Worm (Caenorhabditis elegans) whole organism, L4/young adult: Measurements from ENCODE around the gene Y51A2D.13.

Experiments
- W03F9.2 ChIP-seq: fragments of 150-350 bp; optimal IDR thresholded peaks from 2 replicates; lab custom pipeline; 2014; ENCODE audit warnings: missing biosample characterization, missing genetic modification characterization
- dao-5 ChIP-seq: sonication (generic microtip); optimal IDR thresholded peaks from 2 replicates; lab custom pipeline; 2016; ENCODE audit warnings: missing genotype, missing genetic modification characterization, moderate library complexity, missing compliant biosample characterization
- him-1 ChIP-seq: sonication (generic microtip); optimal IDR thresholded peaks from 2 replicates; lab custom pipeline; 2016; ENCODE audit warnings: missing genotype, missing genetic modification reagents, missing genetic modification characterization, missing compliant biosample characterization

Gene Y51A2D.13

DNA sequence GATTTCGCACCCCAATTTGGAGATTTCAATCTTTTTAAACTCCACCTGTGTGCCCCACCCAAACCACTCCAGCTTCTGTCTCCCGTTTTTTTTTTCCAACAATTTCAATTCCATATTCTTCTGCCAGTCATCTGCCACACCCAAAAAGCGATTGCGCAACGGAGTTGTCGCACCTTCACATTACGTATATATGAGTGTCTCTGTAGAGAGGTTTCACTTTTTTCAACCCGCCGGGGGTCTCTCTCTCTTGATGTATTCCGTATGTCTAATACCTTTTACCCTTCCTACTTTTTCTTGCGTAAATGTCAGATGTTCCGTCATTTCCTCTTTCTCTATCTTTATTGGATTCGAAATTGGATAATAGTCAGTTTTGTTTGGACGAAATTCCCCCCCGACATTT, 7.4 kb upstream of the Y51A2D.13 start:
- TF ChIP-seq W03F9.2 (tag; lab: Kevin White, UChicago) (no peak), him-1 (tag; lab: Kevin White, UChicago) (no peak), dao-5 (tag; lab: Kevin White, UChicago) (no peak)

DNA sequence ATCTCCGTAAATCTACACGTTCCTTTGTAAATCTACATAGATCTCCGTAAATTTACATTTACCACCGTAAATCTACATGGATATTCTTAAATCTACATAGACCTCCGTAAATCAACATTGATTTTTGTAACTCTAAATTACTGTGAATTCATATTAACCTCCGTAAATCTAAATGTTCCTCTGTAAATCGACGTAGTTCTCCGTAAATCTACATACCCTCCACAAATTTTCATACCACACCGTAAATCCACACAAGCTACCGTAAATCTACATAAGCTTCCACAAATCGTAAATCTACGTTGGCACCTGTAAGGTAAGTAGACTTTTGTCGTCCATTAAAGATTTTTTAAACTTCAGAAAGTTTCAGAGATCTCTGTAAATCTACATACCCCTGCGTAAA, 5.5 kb upstream of the Y51A2D.13 start:
- no peak for TF ChIP-seq him-1 (tag; lab: Kevin White, UChicago)

DNA sequence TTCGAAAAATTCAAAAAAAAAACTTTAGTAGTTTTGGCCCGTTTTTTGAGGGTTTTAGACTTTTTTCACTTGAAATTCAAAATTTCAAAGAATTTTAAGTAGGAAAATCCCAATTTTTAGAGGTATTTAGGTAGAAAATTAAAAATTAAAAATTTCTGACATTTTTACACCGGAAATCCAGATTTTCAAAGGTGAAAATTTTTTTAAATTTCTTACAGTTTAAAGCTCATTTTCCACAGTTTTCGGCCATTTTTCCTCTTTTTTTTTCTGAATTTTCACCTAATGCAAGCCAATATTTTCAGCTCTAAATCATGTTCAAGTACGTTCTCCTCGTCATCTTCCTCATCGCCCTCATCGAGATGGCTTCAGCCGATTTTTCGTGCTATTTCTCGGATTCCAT, 2.8 kb upstream of the Y51A2D.13 start, which contains the start of gene txt-14:
txt-14 (plus strand) TSS at position 301 of the 400 bp plus-strand sequence.
- TF ChIP-seq W03F9.2 (tag; lab: Kevin White, UChicago): no peak

DNA sequence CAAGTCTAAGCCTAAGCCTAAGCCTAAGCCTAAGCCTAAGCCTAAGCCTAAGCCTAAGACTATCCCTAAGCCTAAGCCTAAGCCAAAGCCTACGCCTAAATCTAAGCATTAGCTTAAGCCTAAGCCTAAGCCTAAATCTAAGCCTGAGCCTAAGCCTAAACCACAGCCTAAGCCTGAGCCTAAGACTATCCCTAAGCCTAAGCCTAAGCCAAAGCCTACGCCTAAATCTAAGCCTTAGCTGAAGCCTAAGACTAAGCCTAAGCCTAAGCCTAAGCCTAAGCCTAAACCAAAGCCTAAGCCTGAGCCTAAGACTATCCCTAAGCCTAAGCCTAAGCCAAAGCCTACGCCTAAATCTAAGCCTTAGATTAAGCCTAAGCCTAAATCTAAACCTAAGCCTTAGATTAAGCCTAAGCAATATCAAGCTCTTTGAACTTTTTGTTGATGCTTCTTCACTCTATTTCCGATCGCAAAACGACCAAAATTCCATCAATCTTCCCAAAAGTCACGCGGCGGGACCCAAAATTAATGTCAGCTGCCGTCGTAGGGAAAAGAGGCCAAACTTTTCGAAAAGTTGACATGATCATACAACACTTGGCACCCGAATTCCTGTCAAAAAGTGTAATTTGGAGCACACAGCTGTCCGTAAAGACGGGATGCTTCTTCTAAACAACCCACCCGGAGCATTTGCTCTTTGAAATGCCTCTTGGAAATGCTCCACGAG, 2.0 kb upstream of the Y51A2D.13 start:
- TF ChIP-seq W03F9.2 (tag; lab: Kevin White, UChicago) (no peak), him-1 (tag; lab: Kevin White, UChicago) (no peak)

DNA sequence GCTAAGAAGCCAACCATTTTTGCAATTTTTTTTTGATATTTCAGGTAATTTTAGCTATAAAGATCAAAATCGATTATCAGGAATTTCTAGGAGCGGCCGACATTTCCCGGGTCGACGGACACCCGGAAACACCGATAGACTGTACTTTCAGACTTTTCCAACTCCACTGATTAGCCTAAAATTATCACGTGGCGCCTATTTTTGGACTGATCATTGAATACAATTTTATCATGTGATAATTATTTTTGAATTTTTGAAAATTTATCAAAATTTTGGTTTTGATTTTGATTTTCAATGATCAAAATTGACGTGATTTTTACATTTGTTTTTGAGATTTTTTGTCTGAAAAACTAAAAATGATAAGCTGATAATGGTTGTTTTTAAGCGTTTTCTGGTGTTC, 1.3 kb downstream of the Y51A2D.13 start:
- TF ChIP-seq him-1 (tag; lab: Kevin White, UChicago) (no peak), W03F9.2 (tag; lab: Kevin White, UChicago) (no peak)

DNA sequence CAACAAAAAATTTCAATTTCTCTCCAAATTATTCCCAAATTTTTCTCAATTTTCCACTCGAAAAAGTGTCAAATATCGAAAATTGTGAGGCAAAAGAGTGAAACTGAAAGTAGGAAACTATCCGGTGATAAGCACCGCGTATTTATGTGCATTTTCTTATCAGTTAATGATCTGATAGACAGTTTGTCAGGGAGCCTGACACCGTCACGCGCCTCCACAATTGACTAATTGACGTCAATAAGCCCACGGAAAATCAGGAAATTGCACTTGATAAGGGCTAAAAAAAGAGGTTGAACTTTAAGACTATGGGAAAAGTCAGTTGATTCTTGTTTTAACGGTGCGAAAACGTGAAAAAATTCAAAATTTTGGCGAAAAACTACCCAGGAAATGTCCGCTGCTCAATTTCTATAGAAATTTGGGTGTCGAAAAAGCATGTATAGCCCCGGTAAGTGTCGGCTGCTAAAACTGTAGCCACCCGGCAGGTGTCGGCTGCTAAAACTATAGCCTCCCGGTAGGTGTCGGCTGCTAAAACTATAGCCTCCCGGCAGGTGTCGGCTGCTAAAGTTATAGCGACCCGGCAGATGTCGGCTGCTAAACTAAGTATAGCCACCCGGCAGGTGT, 2.0 kb downstream of the Y51A2D.13 start:
- TF ChIP-seq him-1 (tag; lab: Kevin White, UChicago) (no peak), dao-5 (tag; lab: Kevin White, UChicago) (no peak), W03F9.2 (tag; lab: Kevin White, UChicago) (no peak)

DNA sequence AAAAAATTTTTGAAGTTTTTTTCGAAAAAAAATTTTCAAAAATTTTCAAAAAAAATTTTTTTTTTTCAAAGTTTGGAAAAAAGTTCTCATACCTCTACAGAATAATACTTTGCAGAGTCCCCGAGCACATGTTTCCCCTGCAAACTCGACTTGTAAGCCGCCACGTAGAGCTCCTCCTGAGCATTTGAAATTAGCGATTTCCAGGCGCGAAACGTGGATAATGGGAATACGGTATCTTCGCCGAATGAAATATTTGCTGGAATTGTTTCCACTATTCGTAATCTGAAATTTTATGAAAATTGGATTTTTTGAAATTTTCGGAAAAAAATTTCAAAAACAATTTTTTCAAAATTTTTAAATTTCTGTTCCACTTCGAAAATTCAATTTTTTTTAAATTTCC, 3.5 kb downstream of the Y51A2D.13 start:
- TF ChIP-seq dao-5 (tag; lab: Kevin White, UChicago): no peak
- TF ChIP-seq W03F9.2 (tag; lab: Kevin White, UChicago): no peak
- TF ChIP-seq him-1 (tag; lab: Kevin White, UChicago): no peak

DNA sequence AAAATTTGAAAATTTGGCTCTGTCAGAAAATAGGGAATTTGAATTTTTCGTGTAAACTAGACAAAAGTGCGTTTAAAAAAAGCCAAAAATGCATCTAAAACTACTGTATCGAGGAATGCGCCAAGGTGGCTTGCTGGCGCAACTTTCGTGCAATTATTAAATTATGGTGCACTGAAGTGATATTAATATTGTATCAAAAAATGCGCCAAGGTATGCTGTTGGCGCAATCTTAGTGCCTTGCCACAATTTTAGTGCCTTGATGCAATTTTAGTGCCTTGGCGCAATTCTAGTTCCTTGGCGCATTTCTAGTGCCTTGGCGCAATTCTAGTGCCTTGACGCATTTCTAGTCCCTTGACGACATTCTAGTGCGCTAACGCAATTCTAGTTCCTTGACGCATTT, 4.5 kb downstream of the Y51A2D.13 start:
- TF ChIP-seq W03F9.2 (tag; lab: Kevin White, UChicago): no peak
- TF ChIP-seq dao-5 (tag; lab: Kevin White, UChicago): no peak
- TF ChIP-seq him-1 (tag; lab: Kevin White, UChicago): no peak

DNA sequence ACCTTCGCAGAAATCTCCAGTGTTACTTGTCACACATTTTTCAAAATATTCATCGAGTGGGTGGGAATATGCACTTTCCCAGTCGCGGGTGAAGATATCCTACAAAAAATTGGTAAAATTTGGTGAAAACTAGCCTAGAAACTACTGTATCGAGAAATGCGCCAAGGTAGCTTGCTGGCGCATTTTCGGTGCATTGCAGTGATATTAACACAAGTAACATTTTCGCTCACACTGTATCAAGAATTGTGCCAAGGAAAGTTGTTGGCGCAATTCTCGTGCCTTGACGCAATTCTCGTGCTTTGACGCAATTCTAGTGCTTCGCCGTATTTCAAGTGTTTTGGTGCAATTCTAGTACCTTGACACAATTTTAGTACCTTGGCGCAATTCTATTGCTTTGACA, 6.4 kb downstream of the Y51A2D.13 start:
- TF ChIP-seq dao-5 (tag; lab: Kevin White, UChicago) (no peak), W03F9.2 (tag; lab: Kevin White, UChicago) (no peak), him-1 (tag; lab: Kevin White, UChicago) (no peak)

DNA sequence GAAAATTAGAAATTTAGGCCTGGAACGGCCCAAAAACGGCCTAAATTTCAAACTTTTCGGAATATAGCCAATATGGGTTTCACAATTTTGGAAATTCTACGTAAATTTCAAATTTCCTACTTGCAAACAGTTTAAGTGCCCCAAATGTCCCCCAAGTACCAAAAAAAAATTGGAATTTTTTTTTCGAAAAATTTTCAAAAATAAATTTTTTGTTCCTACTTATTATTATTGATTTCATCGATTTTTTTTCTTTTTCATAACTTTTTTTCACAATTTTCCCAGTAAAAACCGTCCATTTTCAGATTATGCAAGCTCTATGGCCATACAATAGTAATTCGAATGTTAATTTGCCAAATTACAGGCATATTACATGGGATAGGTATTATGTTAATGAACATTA, 8.1 kb downstream of the Y51A2D.13 start, which contains the start of gene Y51A2D.21:
Y51A2D.21 (plus strand) TSS at position 301 of the 400 bp plus-strand sequence.
- TF ChIP-seq him-1 (tag; lab: Kevin White, UChicago): no peak
- TF ChIP-seq W03F9.2 (tag; lab: Kevin White, UChicago): no peak
- no peak for TF ChIP-seq dao-5 (tag; lab: Kevin White, UChicago)

DNA sequence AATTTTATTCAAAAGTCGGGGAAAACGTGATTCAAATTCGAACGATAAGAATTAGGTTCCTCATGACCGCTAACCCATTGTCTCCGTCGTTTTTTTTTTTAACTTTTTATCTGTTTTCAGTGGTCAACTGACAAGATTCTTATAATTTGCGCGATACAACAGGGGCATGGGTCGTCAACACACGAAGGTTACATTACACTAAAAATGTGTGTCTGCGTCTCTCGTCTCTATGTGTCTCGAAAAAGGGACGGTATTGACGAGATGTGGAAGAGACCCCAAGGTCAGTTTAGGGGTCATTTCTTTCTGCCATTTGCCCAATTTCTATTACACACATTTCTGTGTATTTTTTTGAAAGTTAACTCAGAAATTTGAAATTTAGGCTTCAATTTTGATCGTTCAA, 10.1 kb downstream of the Y51A2D.13 start:
- no peak for TF ChIP-seq W03F9.2 (tag; lab: Kevin White, UChicago)
- TF ChIP-seq him-1 (tag; lab: Kevin White, UChicago): no peak
- TF ChIP-seq dao-5 (tag; lab: Kevin White, UChicago): no peak

DNA sequence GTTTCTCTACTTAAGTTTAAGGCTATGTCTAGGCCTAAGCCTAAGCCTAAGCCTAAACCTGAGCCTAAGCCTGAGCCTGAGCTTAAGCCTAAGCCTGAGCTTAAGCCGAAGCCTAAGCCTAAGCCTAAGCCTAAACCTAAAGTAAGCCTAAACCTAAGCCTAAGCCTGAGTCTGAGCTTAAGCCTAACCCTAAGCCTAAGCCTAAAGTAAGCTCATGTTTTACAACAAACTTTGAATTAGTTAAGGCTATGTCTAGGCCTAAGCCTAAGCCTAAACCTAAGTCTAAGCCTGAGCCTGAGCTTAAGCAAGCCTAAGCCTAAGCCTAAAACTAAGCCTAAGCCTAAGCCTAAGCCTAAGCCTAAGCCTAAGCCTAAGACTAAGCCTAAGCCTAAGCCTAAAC, 14.0 kb downstream of the Y51A2D.13 start:
- TF ChIP-seq him-1 (tag; lab: Kevin White, UChicago): no peak
- no peak for TF ChIP-seq W03F9.2 (tag; lab: Kevin White, UChicago)
- TF ChIP-seq dao-5 (tag; lab: Kevin White, UChicago): no peak

DNA sequence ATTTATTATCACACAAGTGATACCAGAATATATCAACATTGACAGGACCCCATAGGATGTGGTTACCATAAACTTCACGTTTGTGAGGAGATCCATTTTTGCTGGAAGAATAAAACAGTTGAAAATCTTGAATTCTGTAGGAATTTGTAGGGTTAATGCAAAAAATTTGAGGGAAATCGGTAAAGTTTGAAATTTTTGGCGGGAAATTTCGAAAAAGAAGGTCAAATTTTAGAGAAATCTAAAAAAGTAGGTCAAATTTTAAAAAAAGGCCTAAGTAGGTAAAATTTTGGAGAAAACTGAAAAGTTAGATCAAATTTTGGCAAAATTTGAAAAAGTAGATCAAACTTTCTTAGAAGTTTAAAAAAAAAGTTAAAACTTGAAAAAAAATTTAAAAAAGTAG, 14.8 kb downstream of the Y51A2D.13 start, which contains the start of gene srg-34:
srg-34 (minus strand) TSS at position 101 of the 400 bp plus-strand sequence.
- no peak for TF ChIP-seq him-1 (tag; lab: Kevin White, UChicago)
- TF ChIP-seq dao-5 (tag; lab: Kevin White, UChicago): no peak
- no peak for TF ChIP-seq W03F9.2 (tag; lab: Kevin White, UChicago)

DNA sequence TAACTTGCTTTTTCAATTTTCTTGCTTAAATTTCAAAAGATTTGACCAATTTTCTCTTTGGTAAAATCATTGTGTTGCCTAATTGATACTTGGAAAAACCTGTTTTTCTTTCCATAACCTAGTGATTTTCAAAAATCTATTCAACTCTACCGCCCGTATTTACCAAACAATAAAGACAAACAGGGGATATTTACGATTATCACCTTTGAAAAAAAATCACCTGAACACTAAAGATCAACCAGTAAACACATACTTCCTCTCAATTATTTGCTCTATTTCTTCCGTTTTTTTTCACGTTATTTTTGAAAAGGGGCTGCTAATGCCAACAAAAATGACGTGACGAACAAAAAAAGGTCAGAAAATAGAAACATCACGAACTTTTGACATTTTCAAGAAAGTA, 18.6 kb downstream of the Y51A2D.13 start:
- no peak for TF ChIP-seq dao-5 (tag; lab: Kevin White, UChicago)
- no peak for TF ChIP-seq W03F9.2 (tag; lab: Kevin White, UChicago)
- TF ChIP-seq him-1 (tag; lab: Kevin White, UChicago): no peak
